Fruit fly (Drosophila melanogaster) ovary, adult (tissue): ENCODE results near the gene IleRS-m.

Source experiments
- CG17801 ChIP-seq: fragments of 200-800 bp; optimal IDR thresholded peaks from 2 replicates; lab custom pipeline; 2019; ENCODE audit warnings: missing biosample characterization, mild to moderate bottlenecking, missing genetic modification characterization, moderate library complexity; ENCODE audit not compliant: partially characterized antibody

The IleRS-m gene

dm6 chr3L:16143685-16144539 lies 43.8 kb downstream of the IleRS-m start, which contains the start of gene CG32152:
Gene CG32152, minus strand, starts transcription at chr3L:16144036.
- TF ChIP-seq CG17801 (GFP tag; lab: Kevin White, UChicago): peak; percentile 94

dm6 chr3L:16145282-16145681 lies 45.2 kb downstream of the IleRS-m start:
- no peak for TF ChIP-seq CG17801 (GFP tag; lab: Kevin White, UChicago)

dm6 chr3L:16145931-16146538 lies 46.0 kb downstream of the IleRS-m start:
- TF ChIP-seq CG17801 (GFP tag; lab: Kevin White, UChicago): no peak

dm6 chr3L:16146539-16146934 lies 46.5 kb downstream of the IleRS-m start:
- TF ChIP-seq CG17801 (GFP tag; lab: Kevin White, UChicago): no peak

dm6 chr3L:16147325-16147724 lies 47.2 kb downstream of the IleRS-m start:
- TF ChIP-seq CG17801 (GFP tag; lab: Kevin White, UChicago): no peak

dm6 chr3L:16147819-16148236 lies 47.7 kb downstream of the IleRS-m start:
- TF ChIP-seq CG17801 (GFP tag; lab: Kevin White, UChicago): no peak

dm6 chr3L:16149418-16150160 lies 49.5 kb downstream of the IleRS-m start:
- TF ChIP-seq CG17801 (GFP tag; lab: Kevin White, UChicago): no peak

- TF ChIP-seq CG17801 (GFP tag; lab: Kevin White, UChicago): no peak
Observed at dm6 chr3L:16150161-16150538, 50.1 kb downstream of the IleRS-m start.

- TF ChIP-seq CG17801 (GFP tag; lab: Kevin White, UChicago): no peak
Observed at dm6 chr3L:16150850-16151515, 50.9 kb downstream of the IleRS-m start.

- TF ChIP-seq CG17801 (GFP tag; lab: Kevin White, UChicago): no peak
Observed at dm6 chr3L:16151742-16152141, 51.7 kb downstream of the IleRS-m start.
